Fruit fly (Drosophila melanogaster): Measurements from ENCODE around the gene scpr-C.

DNA sequence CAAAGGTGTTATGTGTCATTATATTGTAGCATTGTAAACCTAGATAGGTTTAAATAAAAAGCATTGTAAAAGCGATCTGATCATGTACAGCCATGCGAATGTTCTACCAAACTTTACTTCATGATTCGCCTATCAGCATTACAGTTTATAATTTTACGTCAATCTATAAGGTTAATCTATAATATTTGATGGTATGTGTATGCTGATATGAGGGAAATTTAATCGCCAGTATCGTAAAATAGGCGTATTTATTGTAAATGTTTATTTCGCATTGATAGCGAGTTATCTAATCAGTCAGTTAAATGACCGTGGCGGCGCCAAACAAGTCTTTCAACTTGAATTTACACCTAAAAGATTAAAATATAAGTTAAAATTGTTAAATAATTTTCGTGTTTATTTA lies 47.7 kb upstream of the scpr-C start:
- TF ChIP-seq ttk (optimal IDR thresholded peaks at IDR 0.05) (no peak), insv (optimal IDR thresholded peaks at IDR 0.05) (no peak), h (optimal IDR thresholded peaks at IDR 0.05) (no peak), psq (optimal IDR thresholded peaks at IDR 0.05) (no peak), Sin3A (optimal IDR thresholded peaks at IDR 0.05) (no peak), Myc (optimal IDR thresholded peaks at IDR 0.05) (no peak)

Measured in Kc167 (cell line).